Fruit fly (Drosophila melanogaster): ENCODE results near the gene CG13454.

Gene CG13454

dm6 chr3L:15508233-15508632 lies 8.6 kb downstream of the CG13454 start, which contains the start of gene CG7841:
Gene CG7841 (minus strand): TSS chr3L:15508252.
- TF ChIP-seq Sin3A (optimal IDR thresholded peaks at IDR 0.05): no peak
- TF ChIP-seq Myc (optimal IDR thresholded peaks at IDR 0.05): no peak
- TF ChIP-seq psq (optimal IDR thresholded peaks at IDR 0.05): no peak
- TF ChIP-seq ttk (optimal IDR thresholded peaks at IDR 0.05): no peak
- no peak for TF ChIP-seq h (optimal IDR thresholded peaks at IDR 0.05)
- no peak for TF ChIP-seq insv (optimal IDR thresholded peaks at IDR 0.05)

- TF ChIP-seq ttk (optimal IDR thresholded peaks at IDR 0.05) (no peak), Myc (optimal IDR thresholded peaks at IDR 0.05) (no peak)
Observed at dm6 chr3L:15507148-15507896, 9.5 kb downstream of the CG13454 start.

dm6 chr3L:15506174-15506926 lies 10.5 kb downstream of the CG13454 start:
- TF ChIP-seq psq (optimal IDR thresholded peaks at IDR 0.05): no peak
- no peak for TF ChIP-seq Sin3A (optimal IDR thresholded peaks at IDR 0.05)
- no peak for TF ChIP-seq h (optimal IDR thresholded peaks at IDR 0.05)
- no peak for TF ChIP-seq ttk (optimal IDR thresholded peaks at IDR 0.05)
- TF ChIP-seq Myc (optimal IDR thresholded peaks at IDR 0.05): no peak
- TF ChIP-seq insv (optimal IDR thresholded peaks at IDR 0.05): no peak

dm6 chr3L:15504687-15505086 lies 12.2 kb downstream of the CG13454 start, which contains the start of gene CG7857:
Gene CG7857 (minus strand): TSS chr3L:15504894.
- TF ChIP-seq Myc (optimal IDR thresholded peaks at IDR 0.05) (no peak), h (optimal IDR thresholded peaks at IDR 0.05) (no peak), psq (optimal IDR thresholded peaks at IDR 0.05) (no peak), Sin3A (optimal IDR thresholded peaks at IDR 0.05) (no peak), insv (optimal IDR thresholded peaks at IDR 0.05) (no peak), ttk (optimal IDR thresholded peaks at IDR 0.05) (no peak)

- TF ChIP-seq insv (optimal IDR thresholded peaks at IDR 0.05) (no peak), ttk (optimal IDR thresholded peaks at IDR 0.05) (no peak), Myc (optimal IDR thresholded peaks at IDR 0.05) (no peak), Sin3A (optimal IDR thresholded peaks at IDR 0.05) (no peak), h (optimal IDR thresholded peaks at IDR 0.05) (no peak)
Observed at dm6 chr3L:15502256-15502655, 14.6 kb downstream of the CG13454 start.

- no peak for TF ChIP-seq h (optimal IDR thresholded peaks at IDR 0.05)
- no peak for TF ChIP-seq Sin3A (optimal IDR thresholded peaks at IDR 0.05)
- no peak for TF ChIP-seq insv (optimal IDR thresholded peaks at IDR 0.05)
- no peak for TF ChIP-seq Myc (optimal IDR thresholded peaks at IDR 0.05)
- no peak for TF ChIP-seq psq (optimal IDR thresholded peaks at IDR 0.05)
- TF ChIP-seq ttk (optimal IDR thresholded peaks at IDR 0.05): no peak
Observed at dm6 chr3L:15501646-15501972, 15.2 kb downstream of the CG13454 start.

- TF ChIP-seq insv (optimal IDR thresholded peaks at IDR 0.05) (no peak), psq (optimal IDR thresholded peaks at IDR 0.05) (no peak), h (optimal IDR thresholded peaks at IDR 0.05) (no peak), ttk (optimal IDR thresholded peaks at IDR 0.05) (no peak), Sin3A (optimal IDR thresholded peaks at IDR 0.05) (no peak), Myc (optimal IDR thresholded peaks at IDR 0.05) (no peak)
Observed at dm6 chr3L:15500813-15501645, 15.8 kb downstream of the CG13454 start, which contains the start of gene CG7272. Gene CG7272 (plus strand): TSS chr3L:15500938.

- TF ChIP-seq Sin3A (optimal IDR thresholded peaks at IDR 0.05): no peak
- no peak for TF ChIP-seq psq (optimal IDR thresholded peaks at IDR 0.05)
- no peak for TF ChIP-seq Myc (optimal IDR thresholded peaks at IDR 0.05)
- TF ChIP-seq h (optimal IDR thresholded peaks at IDR 0.05): no peak
- no peak for TF ChIP-seq ttk (optimal IDR thresholded peaks at IDR 0.05)
- TF ChIP-seq insv (optimal IDR thresholded peaks at IDR 0.05): no peak
Observed at dm6 chr3L:15498745-15499144, 18.1 kb downstream of the CG13454 start, which contains the start of gene CG7275. Gene CG7275 (plus strand): TSS chr3L:15498959.

- TF ChIP-seq h (optimal IDR thresholded peaks at IDR 0.05): no peak
- no peak for TF ChIP-seq Myc (optimal IDR thresholded peaks at IDR 0.05)
- no peak for TF ChIP-seq ttk (optimal IDR thresholded peaks at IDR 0.05)
- TF ChIP-seq psq (optimal IDR thresholded peaks at IDR 0.05): no peak
- TF ChIP-seq Sin3A (optimal IDR thresholded peaks at IDR 0.05): no peak
- TF ChIP-seq insv (optimal IDR thresholded peaks at IDR 0.05): no peak
Observed at dm6 chr3L:15497902-15498301, 19.0 kb downstream of the CG13454 start, which contains the start of gene CG7276. Gene CG7276 (plus strand): TSS chr3L:15498202.

- TF ChIP-seq h (optimal IDR thresholded peaks at IDR 0.05) (no peak), insv (optimal IDR thresholded peaks at IDR 0.05) (no peak), Sin3A (optimal IDR thresholded peaks at IDR 0.05) (no peak)
Observed at dm6 chr3L:15496274-15496673, 20.6 kb downstream of the CG13454 start, which contains the start of gene CG13455. Gene CG13455 (plus strand): TSS chr3L:15496574.

dm6 chr3L:15495449-15495848 lies 21.4 kb downstream of the CG13454 start, which contains the start of gene CG12355:
Gene CG12355 (minus strand): TSS chr3L:15495549.
- no peak for TF ChIP-seq h (optimal IDR thresholded peaks at IDR 0.05)
- no peak for TF ChIP-seq insv (optimal IDR thresholded peaks at IDR 0.05)
- TF ChIP-seq Sin3A (optimal IDR thresholded peaks at IDR 0.05): no peak
- no peak for TF ChIP-seq Myc (optimal IDR thresholded peaks at IDR 0.05)
- no peak for TF ChIP-seq psq (optimal IDR thresholded peaks at IDR 0.05)
- no peak for TF ChIP-seq ttk (optimal IDR thresholded peaks at IDR 0.05)
